Worm (Caenorhabditis elegans) whole organism, mixed stage, embryonic: Measurements from ENCODE around the gene K02G10.5.

Experiments used
- M03D4.4 ChIP-seq: sonication (generic microtip); optimal IDR thresholded peaks from 2 replicates; lab custom pipeline; 2017; ENCODE audit warnings: mild to moderate bottlenecking, missing genetic modification characterization, missing compliant biosample characterization
- bed-3 ChIP-seq: fragments of 200-800 bp; sonication (Bioruptor generic); optimal IDR thresholded peaks from 3 replicates; lab custom pipeline; 2018; ENCODE audit warnings: mild to moderate bottlenecking, missing genetic modification characterization, moderate library complexity, missing compliant biosample characterization
- ceh-39 ChIP-seq: fragments of 150-350 bp; optimal IDR thresholded peaks from 2 replicates; lab custom pipeline; 2014; ENCODE audit warnings: missing biosample characterization, missing genetic modification characterization
- ceh-83 ChIP-seq: fragments of 200-800 bp; sonication (Bioruptor generic); optimal IDR thresholded peaks from 2 replicates; lab custom pipeline; 2018; ENCODE audit warnings: mild to moderate bottlenecking, missing genetic modification characterization, missing compliant biosample characterization
- ces-1 ChIP-seq: fragments of 150-350 bp; optimal IDR thresholded peaks from 2 replicates; lab custom pipeline; 2014; ENCODE audit warnings: missing biosample characterization, missing genetic modification reagents, missing genetic modification characterization
- cnd-1 ChIP-seq: fragments of 200-800 bp; sonication (Bioruptor generic); optimal IDR thresholded peaks from 2 replicates; lab custom pipeline; 2018; ENCODE audit warnings: mild to moderate bottlenecking, missing genetic modification characterization, missing compliant biosample characterization
- elt-1 ChIP-seq: sonication (generic microtip); optimal IDR thresholded peaks from 2 replicates; lab custom pipeline; 2017; ENCODE audit warnings: missing genetic modification characterization, mild to moderate bottlenecking, missing compliant biosample characterization, antibody characterized with exemption, moderate library complexity, borderline replicate concordance; ENCODE audit not compliant: insufficient read depth
- elt-3 ChIP-seq: fragments of 150-350 bp; optimal IDR thresholded peaks from 2 replicates; lab custom pipeline; 2014; ENCODE audit warnings: missing biosample characterization, missing genetic modification characterization
- flh-1 ChIP-seq: fragments of 200-800 bp; sonication (Bioruptor generic); optimal IDR thresholded peaks from 2 replicates; lab custom pipeline; 2018; ENCODE audit warnings: mild to moderate bottlenecking, missing genetic modification characterization, moderate library complexity, missing compliant biosample characterization
- ham-2 ChIP-seq: fragments of 200-800 bp; sonication (Bioruptor generic); optimal IDR thresholded peaks from 2 replicates; lab custom pipeline; 2018; ENCODE audit warnings: mild to moderate bottlenecking, missing genetic modification characterization, missing compliant biosample characterization
- hlh-1 ChIP-seq: fragments of 150-350 bp; optimal IDR thresholded peaks from 2 replicates; lab custom pipeline; 2014; ENCODE audit warnings: missing biosample characterization, missing genetic modification reagents, missing genetic modification characterization
- lin-13 ChIP-seq: fragments of 150-350 bp; optimal IDR thresholded peaks from 2 replicates; lab custom pipeline; 2014; ENCODE audit warnings: missing biosample characterization, missing genetic modification characterization
- mab-5 ChIP-seq: fragments of 150-350 bp; optimal IDR thresholded peaks from 2 replicates; lab custom pipeline; 2014; ENCODE audit warnings: missing biosample characterization, missing genetic modification characterization
- mep-1 ChIP-seq: fragments of 150-350 bp; optimal IDR thresholded peaks from 2 replicates; lab custom pipeline; 2017; ENCODE audit warnings: missing biosample characterization, missing genetic modification reagents, missing genetic modification characterization, inconsistent platforms
- mls-2 ChIP-seq: sonication (generic microtip); optimal IDR thresholded peaks from 2 replicates; lab custom pipeline; 2016; ENCODE audit warnings: mild to moderate bottlenecking, missing genetic modification characterization, moderate library complexity, missing compliant biosample characterization
- nhr-2 ChIP-seq: fragments of 150-350 bp; optimal IDR thresholded peaks from 2 replicates; lab custom pipeline; 2014; ENCODE audit warnings: missing biosample characterization, missing genetic modification characterization
- nhr-237 ChIP-seq: fragments of 150-350 bp; optimal IDR thresholded peaks from 2 replicates; lab custom pipeline; 2014; ENCODE audit warnings: missing biosample characterization, missing genetic modification characterization
- nhr-28 ChIP-seq: fragments of 150-350 bp; optimal IDR thresholded peaks from 2 replicates; lab custom pipeline; 2014; ENCODE audit warnings: missing biosample characterization, missing genetic modification characterization
- nhr-76 ChIP-seq: sonication (generic microtip); optimal IDR thresholded peaks from 2 replicates; lab custom pipeline; 2017; ENCODE audit warnings: missing biosample characterization, missing genetic modification characterization
- pha-4 ChIP-seq: fragments of 150-350 bp; optimal IDR thresholded peaks from 2 replicates; lab custom pipeline; 2018; ENCODE audit warnings: missing biosample characterization, missing genetic modification reagents, missing genetic modification characterization
- sem-2 ChIP-seq: fragments of 200-800 bp; sonication (Bioruptor generic); optimal IDR thresholded peaks from 2 replicates; lab custom pipeline; 2018; ENCODE audit warnings: mild to moderate bottlenecking, missing genetic modification characterization, missing compliant biosample characterization
- snpc-4 ChIP-seq: fragments of 150-350 bp; optimal IDR thresholded peaks from 2 replicates; lab custom pipeline; 2014; ENCODE audit warnings: missing biosample characterization, missing genetic modification characterization
- sptf-1 ChIP-seq: sonication (generic microtip); optimal IDR thresholded peaks from 2 replicates; lab custom pipeline; 2017; ENCODE audit warnings: mild to moderate bottlenecking, missing genetic modification characterization, moderate library complexity, missing compliant biosample characterization
- tbx-8 ChIP-seq: fragments of 200-800 bp; sonication (Bioruptor generic); optimal IDR thresholded peaks from 2 replicates; lab custom pipeline; 2018; ENCODE audit warnings: mild to moderate bottlenecking, missing genetic modification characterization, moderate library complexity, missing compliant biosample characterization
- unc-120 ChIP-seq: sonication (generic microtip); optimal IDR thresholded peaks from 2 replicates; lab custom pipeline; 2017; ENCODE audit warnings: missing genetic modification characterization, missing compliant biosample characterization; ENCODE audit not compliant: poor library complexity, severe bottlenecking
- unc-39 ChIP-seq: fragments of 150-350 bp; optimal IDR thresholded peaks from 2 replicates; lab custom pipeline; 2014; ENCODE audit warnings: missing biosample characterization, missing genetic modification characterization
- unc-62 ChIP-seq: fragments of 150-350 bp; optimal IDR thresholded peaks from 2 replicates; lab custom pipeline; 2014; ENCODE audit warnings: missing biosample characterization, missing genetic modification reagents, missing genetic modification characterization
- zip-8 ChIP-seq: fragments of 150-350 bp; optimal IDR thresholded peaks from 2 replicates; lab custom pipeline; 2014; ENCODE audit warnings: missing biosample characterization, missing genetic modification characterization
- ztf-11 ChIP-seq: fragments of 150-350 bp; optimal IDR thresholded peaks from 2 replicates; lab custom pipeline; 2014; ENCODE audit warnings: missing biosample characterization, missing genetic modification characterization

K02G10.5 gene

ce11 chrX:4691148-4691773, at the start of gene K02G10.5:
Gene K02G10.5, minus strand, starts transcription at chrX:4691198.
- TF ChIP-seq lin-13 (no peak), unc-120 (no peak), cnd-1 (no peak), M03D4.4 (no peak), mep-1 (no peak), ham-2 (GFP tag; lab: Kevin White, UChicago) (no peak), sptf-1 (tag; lab: Kevin White, UChicago) (no peak), elt-3 (tag; lab: Kevin White, UChicago) (no peak), ztf-11 (tag; lab: Kevin White, UChicago) (no peak), ceh-39 (tag; lab: Kevin White, UChicago) (no peak), nhr-28 (tag; lab: Kevin White, UChicago) (no peak)

- no peak for TF ChIP-seq ceh-83 (GFP tag; lab: Kevin White, UChicago)
- no peak for TF ChIP-seq mls-2
- no peak for TF ChIP-seq lin-13
- TF ChIP-seq snpc-4, result no peak
- no peak for TF ChIP-seq unc-120
- no peak for TF ChIP-seq tbx-8 (GFP tag; lab: Kevin White, UChicago)
- TF ChIP-seq nhr-237 (tag; lab: Kevin White, UChicago), result no peak
- TF ChIP-seq bed-3 (GFP tag; lab: Kevin White, UChicago), result no peak
- TF ChIP-seq zip-8 (tag; lab: Kevin White, UChicago), result no peak
- no peak for TF ChIP-seq elt-1 (tag; lab: Kevin White, UChicago)
Measured at ce11 chrX:4740630-4741029, 49.6 kb upstream of the K02G10.5 start.

- TF ChIP-seq sptf-1 (tag; lab: Kevin White, UChicago) (no peak), nhr-2 (tag; lab: Kevin White, UChicago) (no peak), zip-8 (tag; lab: Kevin White, UChicago) (no peak), pha-4 (tag; lab: Kevin White, UChicago) (no peak), sem-2 (no peak), ztf-11 (tag; lab: Kevin White, UChicago) (no peak), elt-3 (tag; lab: Kevin White, UChicago) (no peak), lin-13 (no peak), nhr-76 (tag; lab: Kevin White, UChicago) (no peak), unc-120 (no peak), mab-5 (tag; lab: Kevin White, UChicago) (no peak), unc-62 (GFP tag; lab: Kevin White, UChicago) (no peak), tbx-8 (GFP tag; lab: Kevin White, UChicago) (no peak)
Measured at ce11 chrX:4732752-4733151, 41.8 kb upstream of the K02G10.5 start, which contains the start of gene aman-1. Gene aman-1, plus strand, starts transcription at chrX:4733095.

- TF ChIP-seq ces-1, result no peak
- TF ChIP-seq tbx-8 (GFP tag; lab: Kevin White, UChicago), result no peak
- TF ChIP-seq nhr-237 (tag; lab: Kevin White, UChicago), result no peak
- no peak for TF ChIP-seq hlh-1 (tag; lab: Kevin White, UChicago)
- TF ChIP-seq flh-1 (GFP tag; lab: Kevin White, UChicago), result no peak
- no peak for TF ChIP-seq mab-5 (tag; lab: Kevin White, UChicago)
- TF ChIP-seq ham-2 (GFP tag; lab: Kevin White, UChicago), result no peak
- TF ChIP-seq unc-120, result no peak
- no peak for TF ChIP-seq lin-13
- TF ChIP-seq nhr-2 (tag; lab: Kevin White, UChicago), result no peak
- no peak for TF ChIP-seq unc-62 (GFP tag; lab: Kevin White, UChicago)
- no peak for TF ChIP-seq snpc-4
- no peak for TF ChIP-seq ceh-39 (tag; lab: Kevin White, UChicago)
- no peak for TF ChIP-seq unc-39 (tag; lab: Kevin White, UChicago)
- TF ChIP-seq, all 35 proteins: peak for 0
Measured at ce11 chrX:4727388-4727787, 36.4 kb upstream of the K02G10.5 start, which contains the start of gene acc-3. Gene acc-3, minus strand, starts transcription at chrX:4727488.

- TF ChIP-seq zip-8 (tag; lab: Kevin White, UChicago) (no peak), ztf-11 (tag; lab: Kevin White, UChicago) (no peak), mls-2 (no peak), sptf-1 (tag; lab: Kevin White, UChicago) (no peak), hlh-1 (tag; lab: Kevin White, UChicago) (no peak), ces-1 (peak; percentile 41), ceh-83 (GFP tag; lab: Kevin White, UChicago) (no peak)
Measured at ce11 chrX:4720603-4721529, 29.9 kb upstream of the K02G10.5 start, which contains the start of gene F55D10.4. Gene F55D10.4, minus strand, starts transcription at chrX:4720653.
